Worm (Caenorhabditis elegans) whole organism, mixed stage, embryonic: ENCODE results near the gene gmn-1.

Source experiments
- ceh-39 ChIP-seq: fragments of 150-350 bp; optimal IDR thresholded peaks from 2 replicates; lab custom pipeline; 2014; ENCODE audit warnings: missing biosample characterization, missing genetic modification characterization
- nhr-237 ChIP-seq: fragments of 150-350 bp; optimal IDR thresholded peaks from 2 replicates; lab custom pipeline; 2014; ENCODE audit warnings: missing biosample characterization, missing genetic modification characterization
- unc-120 ChIP-seq: sonication (generic microtip); optimal IDR thresholded peaks from 2 replicates; lab custom pipeline; 2017; ENCODE audit warnings: missing genetic modification characterization, missing compliant biosample characterization; ENCODE audit not compliant: poor library complexity, severe bottlenecking

DNA sequence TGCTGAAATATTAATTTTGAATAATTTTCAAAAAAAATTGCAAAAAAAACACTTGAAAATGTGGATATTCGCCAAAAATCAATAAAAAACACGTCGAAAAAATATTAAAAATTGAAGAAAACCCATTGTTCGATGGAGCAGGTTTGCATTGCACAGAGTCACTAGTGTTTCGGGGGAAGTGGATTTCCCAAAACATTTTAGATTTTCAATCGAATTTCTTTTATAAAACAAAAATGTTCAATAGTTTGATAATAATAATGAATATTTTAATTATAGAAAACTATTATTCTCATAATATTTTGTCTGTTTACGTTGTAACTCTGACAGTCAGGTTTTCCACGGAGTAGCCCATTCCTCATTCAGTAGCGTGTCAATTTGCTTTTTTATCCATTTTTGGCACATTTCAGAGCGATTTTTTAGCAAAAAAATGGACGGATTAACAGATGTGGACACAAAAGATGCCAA, 6.5 kb downstream of the gmn-1 start, which contains the start of the genes gex-4 and gphr-1:
- TF ChIP-seq nhr-237 (no peak), unc-120 (no peak), ceh-39 (tag; lab: Kevin White, UChicago) (no peak)
